Worm (Caenorhabditis elegans) whole organism, midembryonic: Measurements from ENCODE around the gene lbp-7.

Experiments
- T22C8.4 ChIP-seq: fragments of 200-800 bp; sonication (Bioruptor generic); IDR thresholded peaks from 2 replicates; pipeline ENCODE4 v1.3.6; 2022; ENCODE audit warnings: missing genetic modification characterization, missing compliant biosample characterization
- cog-1 ChIP-seq: sonication (generic microtip); optimal IDR thresholded peaks from 2 replicates; lab custom pipeline; 2016; ENCODE audit warnings: missing genetic modification characterization, missing compliant biosample characterization
- flt-1 ChIP-seq: fragments of 200-800 bp; sonication (Bioruptor generic); IDR thresholded peaks from 2 replicates; pipeline ENCODE4 v1.3.6; 2022; ENCODE audit warnings: missing genetic modification characterization, missing compliant biosample characterization
- klf-2 ChIP-seq: fragments of 200-800 bp; sonication (Bioruptor generic); conservative IDR thresholded peaks from 2 replicates; pipeline ENCODE4 v1.3.6; 2022; ENCODE audit warnings: missing genetic modification reagents, missing genetic modification characterization, missing compliant biosample characterization
- med-1 ChIP-seq: sonication (generic microtip); optimal IDR thresholded peaks from 2 replicates; lab custom pipeline; 2017; ENCODE audit warnings: missing genetic modification characterization, mild to moderate bottlenecking, missing compliant biosample characterization, antibody characterized with exemption, missing genetic modification reagents; ENCODE audit not compliant: insufficient read depth
- ref-1 ChIP-seq: fragments of 200-800 bp; sonication (Bioruptor generic); conservative IDR thresholded peaks from 2 replicates; pipeline ENCODE4 v1.3.6; 2022; ENCODE audit warnings: missing genetic modification reagents, missing genetic modification characterization, missing compliant biosample characterization
- tab-1 ChIP-seq: fragments of 200-800 bp; sonication (Bioruptor generic); IDR thresholded peaks from 2 replicates; pipeline ENCODE4 v1.3.6; 2022; ENCODE audit warnings: missing genetic modification characterization, missing compliant biosample characterization
- ztf-23 ChIP-seq: fragments of 200-800 bp; sonication (Bioruptor generic); IDR thresholded peaks from 2 replicates; pipeline ENCODE4 v1.3.6; 2022; ENCODE audit warnings: missing genetic modification reagents, missing genetic modification characterization, missing compliant biosample characterization
- ztf-29 ChIP-seq: fragments of 200-800 bp; sonication (Bioruptor generic); IDR thresholded peaks from 2 replicates; pipeline ENCODE4 v1.3.6; 2022; ENCODE audit warnings: missing genetic modification reagents, missing genetic modification characterization, missing compliant biosample characterization

The lbp-7 gene

DNA sequence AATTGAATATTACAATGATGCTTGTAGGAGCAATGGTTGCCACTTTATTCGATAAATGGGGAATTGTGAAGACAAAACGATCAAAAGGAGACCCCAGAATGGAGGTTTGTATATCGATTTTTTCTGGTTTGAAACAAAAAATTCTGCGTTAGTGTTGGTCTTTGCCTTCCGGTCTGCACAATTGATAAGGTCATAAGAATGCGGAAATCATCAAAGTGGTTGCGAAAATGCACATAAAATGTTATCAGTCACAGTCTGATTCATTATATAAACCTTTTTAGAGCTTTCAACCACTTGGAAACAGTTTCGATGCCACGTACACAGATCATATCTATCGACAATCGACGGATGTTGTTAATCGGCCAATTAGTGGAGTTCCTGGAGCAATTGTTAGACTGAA is 14.2 kb downstream of the lbp-7 start:
- no peak for TF ChIP-seq klf-2 (GFP tag; lab: Robert Waterston, UW)
- no peak for TF ChIP-seq tab-1
- no peak for TF ChIP-seq ref-1 (GFP tag; lab: Robert Waterston, UW)
- no peak for TF ChIP-seq med-1 (GFP tag; lab: Kevin White, UChicago)
- TF ChIP-seq flt-1 = no peak
- TF ChIP-seq ztf-29 (GFP tag; lab: Robert Waterston, UW) = no peak
- TF ChIP-seq ztf-23 (GFP tag; lab: Robert Waterston, UW) = no peak
- no peak for TF ChIP-seq T22C8.4
- TF ChIP-seq cog-1 (tag; lab: Kevin White, UChicago) = no peak

DNA sequence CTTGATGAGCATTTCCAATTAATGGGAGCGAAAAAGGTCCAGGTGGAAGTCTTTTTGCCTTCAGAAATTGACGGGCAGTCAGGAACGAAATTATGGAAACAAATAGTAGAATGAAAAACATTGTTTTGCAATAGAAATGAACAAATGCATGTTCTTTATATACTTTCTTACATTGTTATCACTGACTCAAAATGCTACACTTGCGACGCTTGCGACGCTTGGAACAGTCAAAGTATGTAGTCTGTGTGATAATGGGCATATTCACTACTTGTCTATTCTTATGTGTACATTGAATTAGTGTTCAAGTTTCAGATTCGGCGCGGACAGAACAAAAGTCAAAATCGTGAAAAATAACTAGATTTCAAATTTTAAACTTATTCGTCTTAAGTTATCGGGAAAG is 19.0 kb downstream of the lbp-7 start, which contains the start of gene cyp-35C1:
TSS of gene cyp-35C1 (minus strand) at position 132 of the 400 bp plus-strand sequence.
- TF ChIP-seq ztf-29 (GFP tag; lab: Robert Waterston, UW) (no peak), med-1 (GFP tag; lab: Kevin White, UChicago) (no peak), tab-1 (no peak), cog-1 (tag; lab: Kevin White, UChicago) (no peak), klf-2 (GFP tag; lab: Robert Waterston, UW) (no peak), flt-1 (no peak), T22C8.4 (no peak), ztf-23 (GFP tag; lab: Robert Waterston, UW) (no peak), ref-1 (GFP tag; lab: Robert Waterston, UW) (no peak)

DNA sequence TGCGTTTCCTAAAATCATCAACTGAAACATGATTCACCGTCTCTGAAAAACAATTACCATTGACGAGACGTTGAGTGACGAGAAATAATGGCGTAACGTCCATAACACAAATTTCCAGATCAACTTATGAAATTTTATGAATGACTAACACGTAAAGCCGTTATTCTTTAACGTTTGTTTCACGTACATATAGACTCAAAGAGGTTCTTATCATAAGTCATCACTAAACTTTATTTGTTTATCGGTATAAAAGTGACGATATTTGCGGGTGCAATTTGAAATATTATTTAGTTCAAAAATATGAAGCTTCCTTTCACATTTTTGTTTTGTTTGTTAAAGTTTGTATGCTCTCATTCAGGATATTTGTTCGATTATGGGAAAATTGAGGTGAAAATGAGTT is 19.9 kb downstream of the lbp-7 start, which contains the start of gene oac-3:
TSS of gene oac-3 (plus strand) at position 301 of the 400 bp plus-strand sequence.
- no peak for TF ChIP-seq T22C8.4
- no peak for TF ChIP-seq tab-1
- no peak for TF ChIP-seq flt-1
- TF ChIP-seq ref-1 (GFP tag; lab: Robert Waterston, UW) = no peak
- TF ChIP-seq ztf-29 (GFP tag; lab: Robert Waterston, UW) = no peak
- no peak for TF ChIP-seq klf-2 (GFP tag; lab: Robert Waterston, UW)

DNA sequence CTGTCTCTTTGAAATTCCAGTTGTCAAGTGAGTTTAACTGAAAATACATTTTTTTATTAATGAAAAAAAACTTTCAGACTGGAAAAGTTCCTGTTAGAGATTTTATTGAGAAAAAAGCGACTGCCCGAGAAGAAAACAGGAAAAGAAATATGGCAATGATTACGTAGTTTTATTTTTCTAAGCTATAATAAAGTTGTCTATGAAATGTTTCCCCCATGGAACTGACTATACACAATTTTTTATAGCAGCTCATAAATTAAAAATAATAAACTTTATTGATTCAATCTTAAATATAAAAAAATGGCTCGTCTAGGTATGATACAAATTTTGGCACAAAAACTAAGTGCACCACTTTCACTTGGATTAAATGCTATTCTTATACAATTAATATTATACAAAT is 23.1 kb downstream of the lbp-7 start, which contains the start of gene C06B3.1:
TSS of gene C06B3.1 (plus strand) at position 301 of the 400 bp plus-strand sequence.
- TF ChIP-seq flt-1 (no peak), ztf-23 (GFP tag; lab: Robert Waterston, UW) (no peak), med-1 (GFP tag; lab: Kevin White, UChicago) (no peak), ztf-29 (GFP tag; lab: Robert Waterston, UW) (no peak), tab-1 (no peak), klf-2 (GFP tag; lab: Robert Waterston, UW) (no peak), T22C8.4 (no peak)

DNA sequence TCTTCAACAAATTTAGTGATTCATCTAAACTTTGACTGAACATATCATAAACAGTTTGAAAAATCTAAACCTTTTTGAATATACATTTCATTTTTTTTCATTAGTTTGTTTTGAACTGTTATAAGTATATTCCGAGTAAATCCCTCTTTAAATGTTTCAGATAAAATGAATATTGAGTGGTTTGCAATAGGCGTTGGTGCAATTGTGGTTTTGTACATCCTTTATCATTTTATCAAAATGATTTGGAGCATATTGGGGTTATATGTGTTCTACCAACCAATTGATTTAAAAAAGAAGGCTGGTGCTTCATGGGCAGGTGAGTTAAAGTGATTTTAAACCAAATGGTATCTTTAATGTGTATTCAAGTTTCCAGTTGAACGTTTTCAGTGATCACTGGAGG is 25.1 kb downstream of the lbp-7 start, which contains the start of gene stdh-3:
TSS of gene stdh-3 (plus strand) at position 166 of the 400 bp plus-strand sequence.
- TF ChIP-seq flt-1 = no peak
- TF ChIP-seq tab-1 = no peak
- no peak for TF ChIP-seq cog-1 (tag; lab: Kevin White, UChicago)
- TF ChIP-seq klf-2 (GFP tag; lab: Robert Waterston, UW) = no peak
- TF ChIP-seq ref-1 (GFP tag; lab: Robert Waterston, UW) = no peak
- no peak for TF ChIP-seq med-1 (GFP tag; lab: Kevin White, UChicago)
- no peak for TF ChIP-seq ztf-23 (GFP tag; lab: Robert Waterston, UW)
- no peak for TF ChIP-seq T22C8.4
- TF ChIP-seq ztf-29 (GFP tag; lab: Robert Waterston, UW) = no peak

DNA sequence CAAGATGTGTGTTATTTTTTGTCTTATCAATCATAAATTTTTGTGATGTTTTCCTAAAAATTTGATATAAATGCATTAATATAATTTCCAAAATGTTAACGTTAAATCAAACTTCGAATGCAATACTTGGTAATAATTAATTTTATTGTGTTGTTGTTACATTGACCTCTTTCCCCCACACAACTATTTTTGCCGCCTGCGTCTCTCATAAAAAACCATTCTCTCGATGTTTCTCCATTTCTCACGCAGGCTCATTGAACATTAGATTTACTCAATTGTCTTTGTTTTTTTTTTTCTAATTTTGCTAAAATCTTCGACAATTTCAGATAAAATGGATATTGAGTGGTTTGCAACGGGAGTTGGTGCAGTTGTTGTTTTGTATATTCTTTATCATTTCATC is 26.8 kb downstream of the lbp-7 start, which contains the start of gene stdh-1:
TSS of gene stdh-1 (plus strand) at position 327 of the 400 bp plus-strand sequence.
- TF ChIP-seq klf-2 (GFP tag; lab: Robert Waterston, UW) (no peak), ztf-23 (GFP tag; lab: Robert Waterston, UW) (no peak), T22C8.4 (no peak), tab-1 (no peak), med-1 (GFP tag; lab: Kevin White, UChicago) (no peak), flt-1 (no peak), ztf-29 (GFP tag; lab: Robert Waterston, UW) (no peak), ref-1 (GFP tag; lab: Robert Waterston, UW) (no peak), cog-1 (tag; lab: Kevin White, UChicago) (peak; percentile 20)

DNA sequence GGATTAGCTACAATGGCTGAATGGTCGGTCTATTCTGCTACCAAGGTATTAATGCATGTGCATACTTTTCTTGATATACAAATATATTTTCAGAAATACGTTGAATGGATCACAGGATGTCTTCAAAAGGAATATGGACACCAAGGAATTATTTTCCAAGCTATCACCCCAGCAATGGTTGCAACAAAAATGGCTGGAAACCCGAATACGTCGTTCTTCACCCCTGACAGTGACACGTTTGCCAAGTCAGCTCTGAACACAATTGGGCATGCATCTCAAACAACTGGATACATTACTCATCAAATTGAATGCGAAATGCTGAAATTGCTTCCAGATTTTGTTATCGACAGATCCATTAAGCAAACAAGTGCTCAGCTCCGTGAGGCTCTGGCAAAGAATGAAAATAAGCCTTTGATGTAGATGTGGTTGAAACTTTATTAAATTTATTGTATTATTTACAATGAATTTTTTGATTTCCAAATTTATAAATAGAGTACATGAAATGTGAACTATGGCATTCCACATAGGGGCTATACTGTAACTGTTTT is 28.3 kb downstream of the lbp-7 start:
- no peak for TF ChIP-seq tab-1
- TF ChIP-seq ztf-29 (GFP tag; lab: Robert Waterston, UW) = no peak
- TF ChIP-seq ref-1 (GFP tag; lab: Robert Waterston, UW) = no peak
- TF ChIP-seq T22C8.4 = no peak
- TF ChIP-seq cog-1 (tag; lab: Kevin White, UChicago) = no peak
- TF ChIP-seq klf-2 (GFP tag; lab: Robert Waterston, UW) = no peak

DNA sequence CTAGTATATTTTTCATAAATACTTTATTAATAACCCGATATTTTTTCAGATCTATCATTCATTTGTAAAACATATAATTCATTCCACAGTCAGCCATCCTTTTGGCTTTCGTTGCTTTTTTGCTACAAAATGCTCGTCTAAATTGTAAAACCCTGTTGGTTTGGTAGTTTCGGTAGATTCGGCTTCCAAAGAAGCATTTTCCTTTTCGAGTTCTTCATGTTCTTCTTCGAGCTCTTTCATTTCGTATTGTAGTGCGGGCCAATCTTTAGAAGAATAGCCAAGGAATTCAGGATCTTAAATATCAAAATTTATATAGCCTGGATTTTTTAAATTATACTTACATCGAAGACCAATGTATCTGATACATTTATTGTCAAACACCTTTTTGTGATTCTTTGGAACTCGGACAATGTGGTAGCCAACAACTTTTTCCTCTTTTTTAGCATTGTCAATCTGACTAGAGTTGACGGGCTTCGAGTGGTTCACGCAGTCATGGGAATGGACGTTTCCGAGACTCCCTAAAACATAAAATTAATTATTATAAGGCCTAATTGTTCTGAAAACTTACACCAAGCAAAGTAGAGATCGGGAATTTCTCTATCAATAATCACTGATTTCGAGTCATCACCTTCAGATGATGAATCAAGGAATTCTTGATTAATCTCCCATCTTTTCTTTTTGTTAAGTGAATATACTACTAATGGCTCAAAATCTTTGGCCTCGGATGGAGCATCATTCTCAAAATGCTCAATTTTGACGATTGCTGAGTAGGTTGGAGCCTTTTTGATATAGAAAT is 29.0 kb downstream of the lbp-7 start:
- TF ChIP-seq ztf-23 (GFP tag; lab: Robert Waterston, UW) (no peak), T22C8.4 (no peak), ref-1 (GFP tag; lab: Robert Waterston, UW) (no peak), ztf-29 (GFP tag; lab: Robert Waterston, UW) (no peak), med-1 (GFP tag; lab: Kevin White, UChicago) (no peak), tab-1 (no peak), klf-2 (GFP tag; lab: Robert Waterston, UW) (no peak), flt-1 (no peak), cog-1 (tag; lab: Kevin White, UChicago) (no peak)

DNA sequence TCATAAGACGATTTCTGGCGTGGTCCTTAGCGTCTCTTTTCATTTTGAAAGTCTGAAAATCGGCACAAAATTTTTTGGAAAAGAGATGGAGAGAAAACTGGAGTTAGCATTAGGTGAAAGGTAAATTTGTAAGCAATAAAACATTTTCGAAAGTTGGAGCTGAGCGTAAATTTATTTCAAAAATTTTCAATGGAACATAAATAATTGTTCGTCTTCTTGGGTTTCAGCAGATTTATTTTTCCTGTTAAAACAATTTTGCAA is 29.5 kb downstream of the lbp-7 start, which contains the start of gene C06B3.6:
TSS of gene C06B3.6 (minus strand) at position 52 of the 261 bp plus-strand sequence.
- TF ChIP-seq ref-1 (GFP tag; lab: Robert Waterston, UW) (no peak), ztf-29 (GFP tag; lab: Robert Waterston, UW) (no peak), cog-1 (tag; lab: Kevin White, UChicago) (no peak), ztf-23 (GFP tag; lab: Robert Waterston, UW) (no peak), T22C8.4 (no peak), tab-1 (no peak)
